Worm (Caenorhabditis elegans): ENCODE measurements around the gene C54F6.5.

DNA sequence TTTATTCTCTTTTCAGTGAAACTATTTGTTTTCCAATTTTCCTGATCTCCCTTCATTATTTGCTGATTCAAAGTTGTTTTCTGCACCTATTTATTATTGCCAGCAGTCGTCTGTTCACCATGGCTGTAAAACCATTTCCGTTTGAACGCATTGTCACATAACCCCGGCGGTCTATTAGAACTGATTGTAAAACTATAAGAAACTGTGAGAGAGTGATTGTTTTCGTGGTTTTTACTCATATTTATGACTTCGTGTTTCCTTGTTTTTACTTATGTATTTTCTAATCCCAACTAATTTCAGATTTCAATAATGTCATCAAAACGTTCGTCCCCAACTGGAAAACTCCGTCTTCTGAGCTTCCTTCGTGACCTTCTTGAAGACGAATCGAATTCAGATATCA lies 34.0 kb downstream of the C54F6.5 start, which contains the start of gene F19F10.1:
- TF ChIP-seq ama-1 (optimal IDR thresholded peaks at IDR 0.05) (no peak), ama-1 (GFP tag; optimal IDR thresholded peaks at IDR 0.05) (no peak), ceh-91 (GFP tag; IDR thresholded peaks at IDR 0.05) (no peak), rpc-1 (optimal IDR thresholded peaks at IDR 0.05) (no peak), rpc-1 (tag; optimal IDR thresholded peaks at IDR 0.05) (no peak), snpc-4 (GFP tag; optimal IDR thresholded peaks at IDR 0.05) (no peak), snpc-4 (tag; optimal IDR thresholded peaks at IDR 0.05) (no peak), repo-1 (tag; optimal IDR thresholded peaks at IDR 0.05) (no peak), tlf-1 (GFP tag; optimal IDR thresholded peaks at IDR 0.05) (no peak), C06A6.2 (GFP tag; conservative IDR thresholded peaks at IDR 0.05) (no peak)

Data from whole organism, young adult.